Fruit fly (Drosophila melanogaster) whole organism, prepupa: ENCODE measurements around the gene grsm.

Source experiments
- CG10631 ChIP-seq: fragments of 200-800 bp; sonication (Bioruptor generic); optimal IDR thresholded peaks from 2 replicates; lab custom pipeline; 2016; ENCODE audit warnings: missing biosample characterization, missing genetic modification characterization
- CG10669 ChIP-seq: fragments of 200-800 bp; sonication (Bioruptor generic); optimal IDR thresholded peaks from 3 replicates; lab custom pipeline; 2018; ENCODE audit warnings: missing biosample characterization, mild to moderate bottlenecking, missing genetic modification characterization, moderate library complexity
- CG11294 ChIP-seq: fragments of 200-800 bp; sonication (Bioruptor generic); IDR thresholded peaks from 2 replicates; pipeline ENCODE4 v1.3.6; 2022; ENCODE audit warnings: missing biosample characterization, missing genetic modification characterization
- CG11762 ChIP-seq: fragments of 200-800 bp; sonication (Bioruptor generic); optimal IDR thresholded peaks from 3 replicates; lab custom pipeline; 2016; ENCODE audit warnings: missing biosample characterization, missing genetic modification characterization; ENCODE audit not compliant: insufficient read depth
- CG11902 ChIP-seq: fragments of 200-800 bp; sonication (Bioruptor generic); optimal IDR thresholded peaks from 3 replicates; lab custom pipeline; 2016; ENCODE audit warnings: missing biosample characterization, missing genetic modification characterization
- CG15336 ChIP-seq: fragments of 200-800 bp; sonication (Bioruptor generic); IDR thresholded peaks from 2 replicates; pipeline ENCODE4 v1.3.6; 2022; ENCODE audit warnings: missing biosample characterization, missing genetic modification characterization
- CG16779 ChIP-seq: fragments of 200-800 bp; sonication (Bioruptor generic); optimal IDR thresholded peaks from 3 replicates; lab custom pipeline; 2017; ENCODE audit warnings: missing biosample characterization, mild to moderate bottlenecking, missing genetic modification characterization
- CG3032 ChIP-seq: fragments of 200-800 bp; optimal IDR thresholded peaks from 2 replicates; lab custom pipeline; 2019; ENCODE audit warnings: missing biosample characterization, mild to moderate bottlenecking, missing genetic modification characterization, moderate library complexity
- CG34406 ChIP-seq: fragments of 200-800 bp; sonication (Bioruptor generic); optimal IDR thresholded peaks from 3 replicates; lab custom pipeline; 2016; ENCODE audit warnings: missing biosample characterization, missing genetic modification characterization
- CG3919 ChIP-seq: fragments of 200-800 bp; sonication (Bioruptor generic); optimal IDR thresholded peaks from 3 replicates; lab custom pipeline; 2016; ENCODE audit warnings: missing biosample characterization, missing genetic modification characterization
- CG6163 ChIP-seq: fragments of 200-800 bp; sonication (Bioruptor generic); IDR thresholded peaks from 3 replicates; pipeline ENCODE4 v1.3.6; 2022; ENCODE audit warnings: missing biosample characterization, missing genetic modification characterization
- CG6276 ChIP-seq: fragments of 200-800 bp; sonication (Bioruptor generic); optimal IDR thresholded peaks from 2 replicates; lab custom pipeline; 2017; ENCODE audit warnings: missing biosample characterization, mild to moderate bottlenecking, missing genetic modification characterization
- CG6792 ChIP-seq: fragments of 200-800 bp; sonication (Bioruptor generic); optimal IDR thresholded peaks from 3 replicates; lab custom pipeline; 2016; ENCODE audit warnings: missing biosample characterization, missing genetic modification characterization
- CG6808 ChIP-seq: fragments of 200-800 bp; sonication (Bioruptor generic); optimal IDR thresholded peaks from 3 replicates; lab custom pipeline; 2017; ENCODE audit warnings: missing biosample characterization, missing genetic modification characterization, mild to moderate bottlenecking, moderate library complexity, missing genetic modification reagents
- CG6854 ChIP-seq: fragments of 200-800 bp; sonication (Bioruptor generic); optimal IDR thresholded peaks from 2 replicates; lab custom pipeline; 2017; ENCODE audit warnings: missing biosample characterization, mild to moderate bottlenecking, missing genetic modification characterization
- CG8119 ChIP-seq: fragments of 200-800 bp; sonication (Bioruptor generic); IDR thresholded peaks from 3 replicates; pipeline ENCODE4 v1.3.6; 2022; ENCODE audit warnings: missing biosample characterization, missing genetic modification characterization
- CG8319 ChIP-seq: fragments of 200-800 bp; sonication (Bioruptor generic); optimal IDR thresholded peaks from 3 replicates; lab custom pipeline; 2016; ENCODE audit warnings: missing biosample characterization, missing genetic modification characterization
- CG8632 ChIP-seq: fragments of 200-800 bp; sonication (Bioruptor generic); optimal IDR thresholded peaks from 3 replicates; lab custom pipeline; 2016; ENCODE audit warnings: missing biosample characterization, missing genetic modification characterization
- CG9139 ChIP-seq: fragments of 200-800 bp; sonication (Bioruptor generic); optimal IDR thresholded peaks from 3 replicates; lab custom pipeline; 2017; ENCODE audit warnings: missing biosample characterization, mild to moderate bottlenecking, missing genetic modification characterization
- Eip75B ChIP-seq: fragments of 200-800 bp; sonication (Bioruptor generic); optimal IDR thresholded peaks from 3 replicates; lab custom pipeline; 2016; ENCODE audit warnings: missing biosample characterization, missing genetic modification characterization
- Eip93F ChIP-seq: fragments of 200-800 bp; sonication (Bioruptor generic); optimal IDR thresholded peaks from 2 replicates; lab custom pipeline; 2016; ENCODE audit warnings: missing biosample characterization, mild to moderate bottlenecking, missing genetic modification characterization
- Ets21C ChIP-seq: fragments of 200-800 bp; sonication (Bioruptor generic); optimal IDR thresholded peaks from 3 replicates; lab custom pipeline; 2016; ENCODE audit warnings: missing biosample characterization, missing genetic modification characterization
- Ets96B ChIP-seq: fragments of 200-800 bp; optimal IDR thresholded peaks from 2 replicates; lab custom pipeline; 2019; ENCODE audit warnings: missing biosample characterization, mild to moderate bottlenecking, missing genetic modification characterization, moderate library complexity
- Gug ChIP-seq: fragments of 200-800 bp; sonication (Bioruptor generic); IDR thresholded peaks from 2 replicates; pipeline ENCODE4 v1.3.6; 2022; ENCODE audit warnings: missing biosample characterization, missing genetic modification characterization
- Hr38 ChIP-seq: sonication (Bioruptor generic); optimal IDR thresholded peaks from 2 replicates; lab custom pipeline; 2016; ENCODE audit warnings: missing biosample characterization, missing genetic modification characterization
- Hr39 ChIP-seq: fragments of 200-800 bp; sonication (Bioruptor generic); optimal IDR thresholded peaks from 2 replicates; lab custom pipeline; 2016; ENCODE audit warnings: missing biosample characterization, missing genetic modification characterization
- Hr4 ChIP-seq: fragments of 200-800 bp; sonication (Bioruptor generic); optimal IDR thresholded peaks from 3 replicates; lab custom pipeline; 2016; ENCODE audit warnings: missing biosample characterization, missing genetic modification characterization
- Lpt ChIP-seq: fragments of 200-800 bp; sonication (Bioruptor generic); optimal IDR thresholded peaks from 3 replicates; lab custom pipeline; 2016; ENCODE audit warnings: missing biosample characterization, missing genetic modification characterization
- OdsH ChIP-seq: fragments of 200-800 bp; sonication (Bioruptor generic); optimal IDR thresholded peaks from 3 replicates; lab custom pipeline; 2016; ENCODE audit warnings: missing biosample characterization, missing genetic modification characterization
- Sox102F ChIP-seq: fragments of 200-800 bp; sonication (Bioruptor generic); optimal IDR thresholded peaks from 2 replicates; lab custom pipeline; 2016; ENCODE audit warnings: missing biosample characterization, mild to moderate bottlenecking, missing genetic modification characterization
- Sox14 ChIP-seq: fragments of 200-800 bp; sonication (Bioruptor generic); optimal IDR thresholded peaks from 3 replicates; lab custom pipeline; 2016; ENCODE audit warnings: missing biosample characterization, missing genetic modification characterization
- Sox15 ChIP-seq: fragments of 200-800 bp; sonication (Bioruptor generic); optimal IDR thresholded peaks from 3 replicates; lab custom pipeline; 2016; ENCODE audit warnings: missing biosample characterization, missing genetic modification characterization
- achi ChIP-seq: fragments of 200-800 bp; sonication (Bioruptor generic); optimal IDR thresholded peaks from 3 replicates; lab custom pipeline; 2016; ENCODE audit warnings: missing biosample characterization, missing genetic modification characterization
- acj6 ChIP-seq: fragments of 200-800 bp; sonication (Bioruptor generic); optimal IDR thresholded peaks from 3 replicates; lab custom pipeline; 2016; ENCODE audit warnings: missing biosample characterization, missing genetic modification characterization
- cyc ChIP-seq: fragments of 200-800 bp; sonication (Bioruptor generic); optimal IDR thresholded peaks from 3 replicates; lab custom pipeline; 2016; ENCODE audit warnings: missing biosample characterization, missing genetic modification characterization
- dac ChIP-seq: fragments of 200-800 bp; sonication (Bioruptor generic); optimal IDR thresholded peaks from 2 replicates; lab custom pipeline; 2017; ENCODE audit warnings: missing biosample characterization, mild to moderate bottlenecking, missing genetic modification characterization
- eg ChIP-seq: fragments of 200-800 bp; sonication (Bioruptor generic); IDR thresholded peaks from 3 replicates; pipeline ENCODE4 v1.3.6; 2022; ENCODE audit warnings: missing biosample characterization, missing genetic modification characterization
- esn ChIP-seq: fragments of 200-800 bp; sonication (Bioruptor generic); optimal IDR thresholded peaks from 2 replicates; lab custom pipeline; 2016; ENCODE audit warnings: missing biosample characterization, mild to moderate bottlenecking, missing genetic modification characterization, moderate library complexity
- fkh ChIP-seq: fragments of 200-800 bp; sonication (Bioruptor generic); optimal IDR thresholded peaks from 3 replicates; lab custom pipeline; 2017; ENCODE audit warnings: missing biosample characterization, mild to moderate bottlenecking, missing genetic modification characterization, moderate library complexity
- net ChIP-seq: fragments of 200-800 bp; sonication (Bioruptor generic); optimal IDR thresholded peaks from 3 replicates; lab custom pipeline; 2016; ENCODE audit warnings: missing biosample characterization, missing genetic modification characterization
- pdm3 ChIP-seq: fragments of 200-800 bp; sonication (Bioruptor generic); optimal IDR thresholded peaks from 3 replicates; lab custom pipeline; 2016; ENCODE audit warnings: missing biosample characterization, missing genetic modification characterization
- salr ChIP-seq, 2 experiments: fragments of 200-800 bp; sonication (Bioruptor generic); optimal IDR thresholded peaks; 3 replicates each; lab custom pipeline; 2016 to 2018; ENCODE audit warnings: missing biosample characterization in 2 of 2, missing genetic modification characterization in 2 of 2, mild to moderate bottlenecking in 1 of 2
- ss ChIP-seq, 2 experiments: fragments of 200-800 bp; sonication (Bioruptor generic); optimal IDR thresholded peaks; 2 replicates in 1 of 2; 3 replicates in 1 of 2; lab custom pipeline; 2017 to 2018; ENCODE audit warnings: mild to moderate bottlenecking in 2 of 2, missing biosample characterization in 2 of 2, missing genetic modification characterization in 2 of 2, moderate library complexity in 1 of 2
- svp ChIP-seq: fragments of 200-800 bp; sonication (Bioruptor generic); peaks from one replicate; lab custom pipeline; 2016; ENCODE audit warnings: missing biosample characterization, missing genetic modification characterization

The grsm gene

DNA sequence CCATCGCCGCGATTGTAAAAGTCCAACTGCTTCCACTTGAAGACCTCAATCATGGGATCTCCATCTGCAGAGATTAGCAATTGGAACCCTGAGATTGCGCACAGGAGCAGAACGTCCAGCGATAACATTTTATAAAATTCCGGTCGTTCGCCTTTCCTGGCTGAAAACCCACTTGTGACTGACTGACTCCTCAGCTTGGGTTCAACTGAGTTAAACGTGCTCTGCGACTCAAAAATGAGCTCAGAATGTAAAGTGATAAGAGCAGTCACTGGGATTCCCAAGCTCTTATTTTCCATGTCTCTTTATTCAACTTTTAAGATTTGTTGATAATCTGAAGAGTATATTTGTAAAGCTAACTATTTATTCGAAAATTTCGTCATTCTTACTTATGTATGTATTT lies 25.5 kb upstream of the grsm start, which contains the start of gene yellow-f:
yellow-f (minus strand) TSS at position 184 of the 400 bp plus-strand sequence.
- TF ChIP-seq svp (GFP tag; lab: Kevin White, UChicago) (peak; percentile 98), CG11902 (no peak)

dm6 chr3R:12988411-12988810 lies 20.9 kb upstream of the grsm start, which contains the start of gene CG14383:
Gene CG14383 (minus strand): TSS chr3R:12988511.
- TF ChIP-seq CG6854 = no peak
- TF ChIP-seq, all 60 proteins: peak for 0

DNA sequence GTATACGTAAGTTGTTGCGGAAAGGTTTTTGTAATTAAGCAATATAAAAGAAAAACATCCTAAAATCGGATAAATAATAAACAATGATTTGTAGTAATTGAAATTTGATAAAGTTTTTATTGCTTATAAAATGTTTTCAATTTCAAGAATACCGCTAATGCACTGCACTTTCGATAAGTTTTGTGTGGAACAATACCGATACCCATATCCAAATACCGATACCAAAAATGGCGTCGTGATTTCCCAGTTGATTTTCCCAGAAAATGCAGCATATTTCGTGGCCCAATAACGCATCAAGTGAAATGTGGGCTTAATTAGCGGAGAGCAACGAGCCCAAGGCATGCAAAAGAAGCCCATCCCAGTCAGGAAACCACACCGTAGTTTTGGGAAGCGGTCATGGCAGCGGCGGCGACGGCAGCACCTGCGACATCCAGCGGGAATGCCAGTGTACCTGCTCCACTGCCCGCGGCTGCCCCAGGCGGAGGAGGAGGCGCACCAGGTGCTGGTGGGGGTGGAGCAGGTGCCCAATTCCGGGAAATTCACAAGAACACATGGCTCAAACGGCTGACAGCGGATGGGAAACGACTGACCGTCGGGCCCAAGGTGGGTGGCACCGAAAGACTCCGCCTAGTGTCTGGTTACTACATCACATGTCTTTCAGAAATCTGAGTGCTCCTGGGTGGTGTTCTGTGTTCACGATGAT lies 18.5 kb upstream of the grsm start, which contains the start of gene CG31342:
CG31342 (plus strand) TSS at position 214 of the 703 bp plus-strand sequence.
- TF ChIP-seq fkh (no peak), Lpt (GFP tag; lab: Kevin White, UChicago) (no peak), acj6 (GFP tag; lab: Kevin White, UChicago) (no peak), Gug (no peak), svp (GFP tag; lab: Kevin White, UChicago) (peak; percentile 48), achi (no peak), CG8119 (peak; percentile 41; the same call in 2 of the 3 replicates), CG3032 (tag; lab: Kevin White, UChicago) (peak; percentile 57), CG10631 (GFP tag; lab: Kevin White, UChicago) (no peak), CG34406 (no peak), CG6276 (GFP tag; lab: Kevin White, UChicago) (no peak), Sox14 (GFP tag; lab: Kevin White, UChicago) (no peak), Eip93F (no peak), dac (GFP tag; lab: Kevin White, UChicago) (no peak), salr (GFP tag; optimal IDR thresholded peaks at IDR 0.05; lab: Kevin White, UChicago) (no peak), eg (GFP tag; lab: Robert Waterston, UW) (no peak; the same call in 2 of the 3 replicates), CG15336 (GFP tag; lab: Robert Waterston, UW) (peak; percentile 67), CG8319 (GFP tag; lab: Kevin White, UChicago) (no peak), Ets21C (GFP tag; lab: Kevin White, UChicago) (no peak), CG8632 (no peak), CG6808 (no peak), CG16779 (tag; lab: Kevin White, UChicago) (no peak), Hr4 (no peak), ss (GFP tag; optimal IDR thresholded peaks at IDR 0.05; lab: Kevin White, UChicago) (no peak), CG9139 (GFP tag; lab: Kevin White, UChicago) (no peak), OdsH (no peak), Sox102F (GFP tag; lab: Kevin White, UChicago) (no peak), cyc (GFP tag; lab: Kevin White, UChicago) (peak; percentile 1), net (no peak), esn (GFP tag; lab: Kevin White, UChicago) (peak; percentile 52), pdm3 (GFP tag; lab: Kevin White, UChicago) (no peak), CG11294 (no peak), Hr38 (GFP tag; lab: Kevin White, UChicago) (no peak), CG6854 (no peak)

dm6 chr3R:12982982-12983633 lies 15.6 kb upstream of the grsm start:
- TF ChIP-seq Sox15 (GFP tag; lab: Kevin White, UChicago) (no peak), CG15336 (GFP tag; lab: Robert Waterston, UW) (peak; percentile 41; the same call in 1 of the 2 replicates), Hr39 (GFP tag; lab: Kevin White, UChicago) (no peak), CG10669 (GFP tag; lab: Kevin White, UChicago) (no peak), Sox102F (GFP tag; lab: Kevin White, UChicago) (no peak), Hr4 (no peak), CG16779 (tag; lab: Kevin White, UChicago) (no peak), CG6163 (GFP tag; lab: Robert Waterston, UW) (no peak), Eip93F (no peak), Sox14 (GFP tag; lab: Kevin White, UChicago) (no peak), Ets21C (GFP tag; lab: Kevin White, UChicago) (no peak), CG6854 (no peak), CG6792 (no peak), CG11762 (GFP tag; lab: Kevin White, UChicago) (no peak), achi (no peak), Ets96B (tag; lab: Kevin White, UChicago) (no peak), Eip75B (GFP tag; lab: Kevin White, UChicago) (no peak), CG3919 (GFP tag; lab: Kevin White, UChicago) (no peak), fkh (peak; percentile 45), svp (GFP tag; lab: Kevin White, UChicago) (peak; percentile 36), CG6276 (GFP tag; lab: Kevin White, UChicago) (no peak), CG9139 (GFP tag; lab: Kevin White, UChicago) (no peak)
